Fruit fly (Drosophila melanogaster) S2 (cell line): ENCODE data around the gene CG33090.

Experiments used
- CG8478 ChIP-seq: fragments of >200 bp; optimal IDR thresholded peaks from 2 replicates; lab custom pipeline; 2018
- CTCF ChIP-seq, 2 experiments: fragments of >200 bp; optimal IDR thresholded peaks; 2 replicates each; lab custom pipeline; 2018

DNA sequence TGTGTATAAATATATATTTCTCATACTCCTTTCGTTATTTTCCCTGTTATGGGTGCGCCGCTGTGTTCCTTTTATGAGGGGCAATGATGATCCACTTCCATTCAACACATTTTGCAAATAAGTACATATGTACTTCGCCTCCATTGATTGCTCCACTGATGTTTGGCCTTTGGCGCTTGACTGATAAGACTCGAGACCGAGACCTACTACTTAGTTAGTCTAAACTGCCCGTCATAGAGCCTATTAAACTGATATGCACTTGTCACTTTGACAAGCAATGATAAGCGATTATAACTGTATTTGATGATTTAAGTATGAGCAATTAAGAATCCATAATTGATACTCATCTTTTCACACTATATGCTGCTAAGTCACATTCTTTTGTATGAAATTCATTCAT is 22.3 kb downstream of the CG33090 start:
- TF ChIP-seq CG8478 (lab: Kevin White, UChicago) (no peak), CTCF (optimal IDR thresholded peaks at IDR 0.05; lab: Kevin White, UChicago) (no peak)
